Worm (Caenorhabditis elegans) whole organism, L4 larva: ENCODE data around the gene F25B3.2.

ENCODE experiments used
- ZK546.5 ChIP-seq, 2 experiments: sonication (generic microtip); optimal IDR thresholded peaks; 2 replicates each; lab custom pipeline; 2017; ENCODE audit warnings: missing biosample characterization in 2 of 2, missing genetic modification characterization in 2 of 2
- dmd-9 ChIP-seq: fragments of 200-800 bp; sonication (Bioruptor generic); IDR thresholded peaks from 2 replicates; pipeline ENCODE4 v1.3.6; 2022; ENCODE audit warnings: missing genetic modification reagents, missing genetic modification characterization, missing compliant biosample characterization
- egl-27 ChIP-seq: sonication (generic microtip); optimal IDR thresholded peaks from 3 replicates; lab custom pipeline; 2017; ENCODE audit warnings: missing biosample characterization, missing genetic modification reagents, missing genetic modification characterization
- madf-9 ChIP-seq: fragments of 200-800 bp; sonication (Bioruptor generic); conservative IDR thresholded peaks from 2 replicates; pipeline ENCODE4 v1.3.6; 2022; ENCODE audit warnings: missing genetic modification reagents, missing genetic modification characterization, missing compliant biosample characterization
- nhr-237 ChIP-seq: sonication (generic microtip); optimal IDR thresholded peaks from 2 replicates; lab custom pipeline; 2017; ENCODE audit warnings: missing biosample characterization, missing genetic modification characterization
- snpc-4 ChIP-seq: fragments of 150-350 bp; optimal IDR thresholded peaks from 2 replicates; lab custom pipeline; 2014; ENCODE audit warnings: missing biosample characterization, missing genetic modification characterization
- unc-62 ChIP-seq, 3 experiments: fragments of 150-350 bp in 1 of 3; sonication (generic microtip); optimal IDR thresholded peaks in 2 of 3; peaks in 1 of 3; 1 replicate in 1 of 3; 2 replicates in 2 of 3; lab custom pipeline; 2014 to 2017; ENCODE audit warnings: missing biosample characterization in 3 of 3, missing genetic modification characterization in 3 of 3, missing genetic modification reagents in 3 of 3, missing genotype in 1 of 3

DNA sequence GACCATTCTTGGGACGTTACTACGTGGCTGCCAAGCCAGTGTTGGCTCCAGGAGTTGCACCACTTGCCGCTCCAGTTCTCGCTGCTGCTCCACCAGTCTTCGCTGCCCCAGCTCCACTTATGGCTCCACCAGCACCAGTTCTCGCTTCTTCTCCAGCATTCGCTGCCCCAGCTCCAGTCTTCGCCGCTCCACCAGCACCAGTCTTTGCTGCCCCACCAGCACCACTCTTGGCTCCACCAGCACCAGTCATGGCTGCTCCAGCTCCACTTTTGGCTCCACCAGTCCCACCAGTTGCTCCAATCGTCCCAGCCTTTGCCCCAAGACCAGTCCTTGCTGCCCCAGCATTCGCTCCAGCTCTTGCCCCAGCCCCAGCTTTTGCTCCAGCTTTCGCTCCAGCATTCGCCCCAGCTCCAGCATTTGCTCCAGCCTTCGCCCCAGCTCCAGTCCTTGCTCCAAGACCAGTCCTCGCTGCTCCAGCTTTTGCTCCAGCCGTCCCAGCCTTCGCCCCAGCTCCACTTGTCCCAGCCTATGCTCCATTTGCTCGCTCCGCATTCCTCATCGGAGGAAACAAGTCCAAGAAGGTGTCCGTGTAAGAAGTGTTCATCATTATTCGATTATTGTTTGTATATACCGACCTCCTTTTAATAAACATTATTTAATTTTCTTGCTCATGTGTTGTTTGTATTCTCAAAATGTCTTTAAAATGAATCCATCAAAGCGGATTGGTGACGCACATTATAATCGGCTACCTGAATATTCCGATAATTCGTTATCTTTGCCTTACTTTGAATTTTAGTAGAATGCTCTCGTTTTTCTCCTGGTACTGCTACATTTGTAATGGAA, 48.7 kb downstream of the F25B3.2 start, which contains the start of gene T06E4.7:
- no peak for TF ChIP-seq snpc-4 (tag; lab: Kevin White, UChicago)
- no peak for TF ChIP-seq madf-9 (GFP tag; lab: Robert Waterston, UW)
- TF ChIP-seq egl-27 (tag; lab: Kevin White, UChicago), result no peak
- TF ChIP-seq unc-62 (GFP tag; optimal IDR thresholded peaks at IDR 0.05 in 1 of 2; lab: Kevin White, UChicago), result no peak
- no peak for TF ChIP-seq unc-62 (tag; optimal IDR thresholded peaks at IDR 0.05; lab: Kevin White, UChicago)
- TF ChIP-seq nhr-237, result no peak
- TF ChIP-seq dmd-9, result no peak
- TF ChIP-seq ZK546.5 (tag; optimal IDR thresholded peaks at IDR 0.05; lab: Kevin White, UChicago), result no peak
